Fruit fly (Drosophila melanogaster) whole organism, pupa: Measurements from ENCODE around the gene CG42717.

Experiments
- CG10348 ChIP-seq: fragments of 200-800 bp; sonication (Bioruptor generic); IDR thresholded peaks from 2 replicates; pipeline ENCODE4 v1.3.6; 2022; ENCODE audit warnings: missing biosample characterization, missing genetic modification characterization
- CG12605 ChIP-seq: fragments of 200-800 bp; sonication (Bioruptor generic); IDR thresholded peaks from 2 replicates; pipeline ENCODE4 v1.3.6; 2022; ENCODE audit warnings: missing biosample characterization, missing genetic modification characterization
- CG13204 ChIP-seq: fragments of 200-800 bp; sonication (Bioruptor generic); optimal IDR thresholded peaks from 2 replicates; lab custom pipeline; 2018; ENCODE audit warnings: missing biosample characterization, mild to moderate bottlenecking, missing genetic modification characterization, moderate library complexity
- CG14655 ChIP-seq: fragments of 200-800 bp; sonication (Bioruptor generic); optimal IDR thresholded peaks from 3 replicates; lab custom pipeline; 2017; ENCODE audit warnings: mild to moderate bottlenecking, missing biosample characterization, missing genetic modification reagents, missing genetic modification characterization
- CG15710 ChIP-seq: fragments of 200-800 bp; sonication (Bioruptor generic); optimal IDR thresholded peaks from 2 replicates; lab custom pipeline; 2018; ENCODE audit warnings: missing biosample characterization, mild to moderate bottlenecking, missing genetic modification characterization, moderate library complexity
- CG17806 ChIP-seq: fragments of 200-800 bp; sonication (Bioruptor generic); optimal IDR thresholded peaks from 2 replicates; lab custom pipeline; 2018; ENCODE audit warnings: missing biosample characterization, mild to moderate bottlenecking, missing genetic modification characterization, moderate library complexity
- CG32121 ChIP-seq: fragments of 200-800 bp; sonication (Bioruptor generic); IDR thresholded peaks from 2 replicates; pipeline ENCODE4 v1.3.6; 2022; ENCODE audit warnings: missing biosample characterization, missing genetic modification characterization
- CG8159 ChIP-seq: fragments of 200-800 bp; sonication (Bioruptor generic); optimal IDR thresholded peaks from 3 replicates; lab custom pipeline; 2018; ENCODE audit warnings: missing biosample characterization, mild to moderate bottlenecking, missing genetic modification characterization, moderate library complexity
- CG8301 ChIP-seq: fragments of 200-800 bp; sonication (Bioruptor generic); optimal IDR thresholded peaks from 2 replicates; lab custom pipeline; 2018; ENCODE audit warnings: missing biosample characterization, mild to moderate bottlenecking, missing genetic modification characterization
- CG9948 ChIP-seq: fragments of 200-800 bp; sonication (Bioruptor generic); optimal IDR thresholded peaks from 2 replicates; lab custom pipeline; 2018; ENCODE audit warnings: missing biosample characterization, mild to moderate bottlenecking, missing genetic modification characterization, moderate library complexity
- Ets98B ChIP-seq: fragments of 200-800 bp; sonication (Bioruptor generic); IDR thresholded peaks from 2 replicates; pipeline ENCODE4 v1.3.6; 2022; ENCODE audit warnings: missing biosample characterization, missing genetic modification characterization
- Pif1A ChIP-seq: fragments of 200-800 bp; sonication (Bioruptor generic); optimal IDR thresholded peaks from 3 replicates; lab custom pipeline; 2016; ENCODE audit warnings: missing biosample characterization, missing genetic modification characterization
- Snoo ChIP-seq: fragments of 200-800 bp; sonication (Bioruptor generic); optimal IDR thresholded peaks from 3 replicates; lab custom pipeline; 2017; ENCODE audit warnings: missing biosample characterization, mild to moderate bottlenecking, missing genetic modification characterization, inconsistent platforms
- gl ChIP-seq: fragments of 200-800 bp; sonication (Bioruptor generic); optimal IDR thresholded peaks from 2 replicates; lab custom pipeline; 2018; ENCODE audit warnings: missing biosample characterization, mild to moderate bottlenecking, missing genetic modification characterization

- TF ChIP-seq CG10348 (GFP tag; lab: Robert Waterston, UW) (no peak), gl (tag; lab: Kevin White, UChicago) (no peak), Snoo (no peak), CG8301 (tag; lab: Kevin White, UChicago) (no peak), CG9948 (tag; lab: Kevin White, UChicago) (no peak), Ets98B (GFP tag; lab: Robert Waterston, UW) (no peak), CG8159 (tag; lab: Kevin White, UChicago) (no peak), CG32121 (GFP tag; lab: Robert Waterston, UW) (no peak), CG12605 (GFP tag; lab: Robert Waterston, UW) (no peak), CG17806 (tag; lab: Kevin White, UChicago) (no peak), Pif1A (no peak), CG15710 (tag; lab: Kevin White, UChicago) (no peak), CG13204 (GFP tag; lab: Kevin White, UChicago) (no peak), CG14655 (no peak)
Measured at dm6 chr3L:16034224-16034623, 1.2 kb upstream of the CG42717 start, which contains the start of gene CG42538.
